Fruit fly (Drosophila melanogaster): Measurements from ENCODE around the gene Ir94b.

- TF ChIP-seq CG8478 (optimal IDR thresholded peaks at IDR 0.05) (no peak), psq (optimal IDR thresholded peaks at IDR 0.05) (no peak), usp (GFP tag; optimal IDR thresholded peaks at IDR 0.05) (no peak), EcR (GFP tag; optimal IDR thresholded peaks at IDR 0.05) (no peak), pan (optimal IDR thresholded peaks at IDR 0.05) (no peak), Dll (optimal IDR thresholded peaks at IDR 0.05) (no peak)
Measured at dm6 chr3R:22117149-22117548, at the start of gene Ir94b.

Measured in whole organism.